In the genomic region with DNA sequence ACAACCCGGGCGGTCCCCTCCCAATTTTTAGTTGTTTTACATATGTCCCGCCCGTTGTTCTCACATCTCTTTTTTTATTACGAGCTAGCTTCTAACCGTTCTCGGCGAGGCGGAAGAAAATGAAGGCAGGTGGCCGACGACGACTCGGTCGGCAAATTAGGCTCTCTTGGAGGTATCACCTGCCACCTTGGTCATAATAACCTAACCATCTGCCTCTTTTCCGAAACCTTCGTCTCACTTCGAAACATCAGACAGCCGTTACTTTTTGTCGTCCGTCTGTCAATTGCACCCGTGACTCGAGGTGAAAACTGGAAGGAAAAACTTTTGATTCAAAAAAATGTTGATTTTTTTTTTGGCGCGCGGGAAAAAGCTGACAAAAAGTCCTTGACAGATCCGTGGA, we compare ENCODE assay signal across 4 worm cellular contexts.
TF ChIP-seq lines count a peak whose summit lies in the region.

No protein-coding gene starts in this region.

TF ChIP-seq in whole organism, L1 larva, 84 proteins besides CTCF, POLR2A, EP300 and RAD21 (continues in another document):
- TF ChIP-seq xbp-1 (tag; optimal IDR thresholded peaks at IDR 0.05; lab: Kevin White, UChicago) (no peak), jun-1 (tag; optimal IDR thresholded peaks at IDR 0.05; lab: Kevin White, UChicago) (no peak), nhr-71 (tag; optimal IDR thresholded peaks at IDR 0.05; lab: Kevin White, UChicago) (peak; percentile 10), nhr-19 (GFP tag; conservative IDR thresholded peaks at IDR 0.05; lab: Robert Waterston, UW) (no peak), lin-14 (GFP tag; optimal IDR thresholded peaks at IDR 0.05; lab: Kevin White, UChicago) (peak; percentile 32), unc-98 (GFP tag; IDR thresholded peaks at IDR 0.05; lab: Robert Waterston, UW) (no peak), nhr-85 (tag; lab: Kevin White, UChicago) (peak; percentile 82), pqm-1 (tag; optimal IDR thresholded peaks at IDR 0.05; lab: Kevin White, UChicago) (no peak), ceh-90 (tag; optimal IDR thresholded peaks at IDR 0.05; lab: Kevin White, UChicago) (no peak), nhr-76 (tag; optimal IDR thresholded peaks at IDR 0.05; lab: Kevin White, UChicago) (no peak), mab-9 (GFP tag; IDR thresholded peaks at IDR 0.05; lab: Robert Waterston, UW) (no peak), egl-13 (tag; optimal IDR thresholded peaks at IDR 0.05; lab: Kevin White, UChicago) (no peak), C04F5.9 (tag; optimal IDR thresholded peaks at IDR 0.05; lab: Kevin White, UChicago) (no peak), unc-30 (tag; optimal IDR thresholded peaks at IDR 0.05; lab: Kevin White, UChicago) (no peak), sox-4 (tag; optimal IDR thresholded peaks at IDR 0.05; lab: Kevin White, UChicago) (no peak), tbx-2 (tag; optimal IDR thresholded peaks at IDR 0.05; lab: Kevin White, UChicago) (no peak), efl-1 (optimal IDR thresholded peaks at IDR 0.05; lab: Kevin White, UChicago) (no peak), efl-1 (GFP tag; optimal IDR thresholded peaks at IDR 0.05 in 1 of 2; lab: Kevin White, UChicago) (peak in 1 of 2 experiments; percentile 34), lin-15B (tag; optimal IDR thresholded peaks at IDR 0.05; lab: Kevin White, UChicago) (no peak), ztf-11 (tag; optimal IDR thresholded peaks at IDR 0.05; lab: Kevin White, UChicago) (no peak), dpl-1 (GFP tag; optimal IDR thresholded peaks at IDR 0.05; lab: Kevin White, UChicago) (no peak), nhr-84 (tag; optimal IDR thresholded peaks at IDR 0.05; lab: Kevin White, UChicago) (no peak), ces-1 (GFP tag; optimal IDR thresholded peaks at IDR 0.05; lab: Kevin White, UChicago) (no peak)

TF ChIP-seq in whole organism, early embryonic, 17 proteins besides CTCF, POLR2A, EP300 and RAD21:
- TF ChIP-seq tbx-11 (GFP tag; IDR thresholded peaks at IDR 0.05; lab: Robert Waterston, UW) (no peak), hmg-4 (GFP tag; optimal IDR thresholded peaks at IDR 0.05; lab: Kevin White, UChicago) (peak; percentile 6), pes-1 (GFP tag; IDR thresholded peaks at IDR 0.05; lab: Robert Waterston, UW) (0 out of 2 replicates have a peak, but pooled peaks have one; percentile 35), scrt-1 (GFP tag; IDR thresholded peaks at IDR 0.05; lab: Robert Waterston, UW) (0 out of 2 replicates have a peak, but pooled peaks have one; percentile 20), B0310.2 (tag; optimal IDR thresholded peaks at IDR 0.05; lab: Kevin White, UChicago) (no peak)

TF ChIP-seq in whole organism, late embryonic, 69 proteins besides CTCF, POLR2A, EP300 and RAD21:
- TF ChIP-seq eyg-1 (tag; optimal IDR thresholded peaks at IDR 0.05; lab: Kevin White, UChicago) = no peak
- TF ChIP-seq zip-5 (tag; optimal IDR thresholded peaks at IDR 0.05; lab: Kevin White, UChicago) = no peak
- peak; percentile 29 for TF ChIP-seq ceh-31 (tag; optimal IDR thresholded peaks at IDR 0.05; lab: Kevin White, UChicago)

TF ChIP-seq in whole organism, mixed stage, embryonic, 35 proteins besides CTCF, POLR2A, EP300 and RAD21:
- no peak for TF ChIP-seq unc-39 (tag; optimal IDR thresholded peaks at IDR 0.05; lab: Kevin White, UChicago)
- no peak for TF ChIP-seq ceh-83 (GFP tag; optimal IDR thresholded peaks at IDR 0.05; lab: Kevin White, UChicago)
- no peak for TF ChIP-seq mab-5 (tag; optimal IDR thresholded peaks at IDR 0.05; lab: Kevin White, UChicago)
- no peak for TF ChIP-seq elt-1 (tag; optimal IDR thresholded peaks at IDR 0.05; lab: Kevin White, UChicago; ENCODE audit: borderline replicate concordance, insufficient read depth)
- no peak for TF ChIP-seq lin-13 (tag; optimal IDR thresholded peaks at IDR 0.05; lab: Kevin White, UChicago)
- TF ChIP-seq pha-4 (tag; optimal IDR thresholded peaks at IDR 0.05; lab: Kevin White, UChicago) = no peak
- no peak for TF ChIP-seq ceh-43 (GFP tag; optimal IDR thresholded peaks at IDR 0.05; lab: Kevin White, UChicago)
- TF ChIP-seq sem-2 (GFP tag; optimal IDR thresholded peaks at IDR 0.05; lab: Kevin White, UChicago) = no peak
- no peak for TF ChIP-seq snpc-4 (tag; optimal IDR thresholded peaks at IDR 0.05; lab: Kevin White, UChicago)
- peak; percentile 16 for TF ChIP-seq unc-62 (GFP tag; optimal IDR thresholded peaks at IDR 0.05; lab: Kevin White, UChicago)
- no peak for TF ChIP-seq nhr-12 (tag; optimal IDR thresholded peaks at IDR 0.05; lab: Kevin White, UChicago)
- TF ChIP-seq mls-2 (tag; optimal IDR thresholded peaks at IDR 0.05; lab: Kevin White, UChicago) = no peak
- TF ChIP-seq ham-2 (GFP tag; optimal IDR thresholded peaks at IDR 0.05; lab: Kevin White, UChicago) = no peak
- peak; percentile 52 for TF ChIP-seq ztf-11 (tag; optimal IDR thresholded peaks at IDR 0.05; lab: Kevin White, UChicago)
- TF ChIP-seq unc-120 (tag; optimal IDR thresholded peaks at IDR 0.05; lab: Kevin White, UChicago; ENCODE audit: poor library complexity, severe bottlenecking) = no peak
- no peak for TF ChIP-seq tbx-8 (GFP tag; optimal IDR thresholded peaks at IDR 0.05; lab: Kevin White, UChicago)
- TF ChIP-seq flh-1 (GFP tag; optimal IDR thresholded peaks at IDR 0.05; lab: Kevin White, UChicago) = no peak
- TF ChIP-seq bed-3 (GFP tag; optimal IDR thresholded peaks at IDR 0.05; lab: Kevin White, UChicago) = no peak
- no peak for TF ChIP-seq lsy-2 (tag; optimal IDR thresholded peaks at IDR 0.05; lab: Kevin White, UChicago)
- TF ChIP-seq lin-32 (GFP tag; optimal IDR thresholded peaks at IDR 0.05; lab: Kevin White, UChicago) = peak; percentile 69
- TF ChIP-seq nhr-2 (tag; optimal IDR thresholded peaks at IDR 0.05; lab: Kevin White, UChicago) = peak; percentile 78
- TF ChIP-seq zip-8 (tag; optimal IDR thresholded peaks at IDR 0.05; lab: Kevin White, UChicago) = no peak
- peak; percentile 38 for TF ChIP-seq cnd-1 (tag; optimal IDR thresholded peaks at IDR 0.05; lab: Kevin White, UChicago)
- no peak for TF ChIP-seq ceh-39 (tag; optimal IDR thresholded peaks at IDR 0.05; lab: Kevin White, UChicago)
- no peak for TF ChIP-seq M03D4.4 (tag; optimal IDR thresholded peaks at IDR 0.05; lab: Kevin White, UChicago)
- no peak for TF ChIP-seq drap-1 (GFP tag; optimal IDR thresholded peaks at IDR 0.05; lab: Kevin White, UChicago)
- no peak for TF ChIP-seq elt-3 (tag; optimal IDR thresholded peaks at IDR 0.05; lab: Kevin White, UChicago)
- no peak for TF ChIP-seq blmp-1 (tag; optimal IDR thresholded peaks at IDR 0.05; lab: Kevin White, UChicago)
- TF ChIP-seq nhr-28 (tag; optimal IDR thresholded peaks at IDR 0.05; lab: Kevin White, UChicago) = no peak
- no peak for TF ChIP-seq nhr-76 (tag; optimal IDR thresholded peaks at IDR 0.05; lab: Kevin White, UChicago)
- TF ChIP-seq hlh-1 (tag; optimal IDR thresholded peaks at IDR 0.05; lab: Kevin White, UChicago) = peak; percentile 16
- no peak for TF ChIP-seq nhr-237 (tag; optimal IDR thresholded peaks at IDR 0.05; lab: Kevin White, UChicago)
- no peak for TF ChIP-seq mep-1 (tag; optimal IDR thresholded peaks at IDR 0.05; lab: Kevin White, UChicago)
- no peak for TF ChIP-seq sptf-1 (tag; optimal IDR thresholded peaks at IDR 0.05; lab: Kevin White, UChicago)
- TF ChIP-seq ces-1 (GFP tag; optimal IDR thresholded peaks at IDR 0.05; lab: Kevin White, UChicago) = no peak
